Fruit fly (Drosophila melanogaster) whole organism, embryonic: ENCODE measurements around the gene CG12009.

Experiments used
- Blimp-1 ChIP-seq: fragments of 200-800 bp; sonication (Bioruptor generic); optimal IDR thresholded peaks from 3 replicates; lab custom pipeline; 2018; ENCODE audit warnings: missing biosample characterization, missing genetic modification characterization, mild to moderate bottlenecking, moderate library complexity, missing genetic modification reagents
- CG6689 ChIP-seq: fragments of 200-800 bp; sonication (Bioruptor generic); IDR thresholded peaks from 2 replicates; pipeline ENCODE4 v1.3.6; 2022; ENCODE audit warnings: missing biosample characterization, missing genetic modification characterization
- CG6854 ChIP-seq: fragments of 200-800 bp; sonication (Bioruptor generic); optimal IDR thresholded peaks from 3 replicates; lab custom pipeline; 2017; ENCODE audit warnings: missing biosample characterization, mild to moderate bottlenecking, missing genetic modification characterization
- CG9932 ChIP-seq: fragments of 200-800 bp; sonication (Bioruptor generic); IDR thresholded peaks from 2 replicates; pipeline ENCODE4 v1.3.6; 2022; ENCODE audit warnings: missing biosample characterization, missing genetic modification characterization
- crol ChIP-seq: fragments of 200-800 bp; sonication (Bioruptor generic); IDR thresholded peaks from 2 replicates; pipeline ENCODE4 v1.3.6; 2022; ENCODE audit warnings: missing biosample characterization, missing genetic modification characterization
- kay ChIP-seq: fragments of 200-800 bp; sonication (Bioruptor generic); optimal IDR thresholded peaks from 2 replicates; lab custom pipeline; 2016; ENCODE audit warnings: missing biosample characterization, missing genetic modification characterization

dm6 chr3L:3306515-3306914 is 15.3 kb downstream of the CG12009 start:
- no peak for TF ChIP-seq CG6689 (GFP tag; lab: Robert Waterston, UW)
- no peak for TF ChIP-seq CG9932 (GFP tag; lab: Robert Waterston, UW)
- TF ChIP-seq kay (GFP tag; lab: Kevin White, UChicago): no peak
- no peak for TF ChIP-seq CG6854 (GFP tag; lab: Kevin White, UChicago)
- TF ChIP-seq Blimp-1 (GFP tag; lab: Kevin White, UChicago): no peak
- no peak for TF ChIP-seq crol
